Fruit fly (Drosophila melanogaster) whole organism, embryonic: Measurements from ENCODE around the gene Spn88Ea.

Experiments used
- CG10274 ChIP-seq: fragments of 200-800 bp; sonication (Bioruptor generic); optimal IDR thresholded peaks from 3 replicates; lab custom pipeline; 2017; ENCODE audit warnings: missing biosample characterization, mild to moderate bottlenecking, missing genetic modification characterization
- CG11085 ChIP-seq: fragments of 200-800 bp; sonication (Bioruptor generic); IDR thresholded peaks from 2 replicates; pipeline ENCODE4 v1.3.6; 2022; ENCODE audit warnings: missing biosample characterization, missing genetic modification characterization
- CG11560 ChIP-seq: fragments of 200-800 bp; sonication (Bioruptor generic); IDR thresholded peaks from 3 replicates; pipeline ENCODE4 v1.3.6; 2022; ENCODE audit warnings: missing biosample characterization, missing genetic modification characterization
- CG12299 ChIP-seq: fragments of 200-800 bp; sonication (Bioruptor generic); optimal IDR thresholded peaks from 2 replicates; lab custom pipeline; 2018; ENCODE audit warnings: missing biosample characterization, mild to moderate bottlenecking, missing genetic modification characterization
- CG13624 ChIP-seq: fragments of 200-800 bp; sonication (Bioruptor generic); optimal IDR thresholded peaks from 2 replicates; lab custom pipeline; 2016; ENCODE audit warnings: missing biosample characterization, missing genetic modification characterization
- CG16813 ChIP-seq: fragments of 200-800 bp; sonication (Bioruptor generic); IDR thresholded peaks from 3 replicates; pipeline ENCODE4 v1.3.6; 2022; ENCODE audit warnings: missing biosample characterization, missing genetic modification characterization; ENCODE audit not compliant: partially characterized antibody
- CG2116 ChIP-seq: fragments of 200-800 bp; sonication (Bioruptor generic); optimal IDR thresholded peaks from 3 replicates; lab custom pipeline; 2018; ENCODE audit warnings: missing biosample characterization, mild to moderate bottlenecking, missing genetic modification characterization
- CG33213 ChIP-seq: fragments of 200-800 bp; sonication (Bioruptor generic); optimal IDR thresholded peaks from 3 replicates; lab custom pipeline; 2016; ENCODE audit warnings: missing biosample characterization, missing genetic modification characterization
- CG34224 ChIP-seq: fragments of 200-800 bp; sonication (Bioruptor generic); IDR thresholded peaks from 3 replicates; pipeline ENCODE4 v1.3.6; 2022; ENCODE audit warnings: missing biosample characterization, missing genetic modification characterization; ENCODE audit not compliant: partially characterized antibody
- CG43689 ChIP-seq: fragments of 200-800 bp; sonication (Bioruptor generic); IDR thresholded peaks from 2 replicates; pipeline ENCODE4 v1.3.6; 2022; ENCODE audit warnings: missing biosample characterization, missing genetic modification characterization
- CG4424 ChIP-seq: fragments of 200-800 bp; sonication (Bioruptor generic); optimal IDR thresholded peaks from 3 replicates; lab custom pipeline; 2016; ENCODE audit warnings: missing biosample characterization, missing genetic modification characterization
- CG4820 ChIP-seq: fragments of 200-800 bp; sonication (Bioruptor generic); optimal IDR thresholded peaks from 3 replicates; lab custom pipeline; 2016; ENCODE audit warnings: missing biosample characterization, missing genetic modification characterization
- CG6791 ChIP-seq: fragments of 200-800 bp; sonication (Bioruptor generic); IDR thresholded peaks from 3 replicates; pipeline ENCODE4 v1.3.6; 2022; ENCODE audit warnings: missing biosample characterization, missing genetic modification characterization; ENCODE audit not compliant: partially characterized antibody
- CG9609 ChIP-seq: fragments of 200-800 bp; sonication (Bioruptor generic); optimal IDR thresholded peaks from 3 replicates; lab custom pipeline; 2016; ENCODE audit warnings: missing biosample characterization, missing genetic modification characterization
- Doc2 ChIP-seq: fragments of 200-800 bp; sonication (Bioruptor generic); IDR thresholded peaks from 2 replicates; pipeline ENCODE4 v1.3.6; 2022; ENCODE audit warnings: missing biosample characterization, missing genetic modification characterization
- Hmr ChIP-seq: fragments of 200-800 bp; sonication (Bioruptor generic); optimal IDR thresholded peaks from 3 replicates; lab custom pipeline; 2017; ENCODE audit warnings: mild to moderate bottlenecking, missing biosample characterization, missing genetic modification reagents, missing genetic modification characterization
- NFAT ChIP-seq: fragments of 200-800 bp; sonication (Bioruptor generic); IDR thresholded peaks from 2 replicates; pipeline ENCODE4 v1.3.6; 2022; ENCODE audit warnings: missing biosample characterization, missing genetic modification characterization
- Oli ChIP-seq: fragments of 200-800 bp; sonication (Bioruptor generic); optimal IDR thresholded peaks from 2 replicates; lab custom pipeline; 2018; ENCODE audit warnings: missing biosample characterization, mild to moderate bottlenecking, missing genetic modification characterization, moderate library complexity
- Rx ChIP-seq: fragments of 200-800 bp; sonication (Bioruptor generic); IDR thresholded peaks from 2 replicates; pipeline ENCODE4 v1.3.6; 2022; ENCODE audit warnings: missing biosample characterization, missing genetic modification characterization
- Trl ChIP-seq, 3 experiments: fragments of >200 bp in 2 of 3; fragments of 200-800 bp in 1 of 3; sonication (Bioruptor generic) in 1 of 3; optimal IDR thresholded peaks; 2 replicates in 1 of 3; 3 replicates in 2 of 3; lab custom pipeline; 2016 to 2017; ENCODE audit warnings: missing biosample characterization in 1 of 3, missing genetic modification characterization in 1 of 3
- cas ChIP-seq: fragments of 200-800 bp; sonication (Bioruptor generic); IDR thresholded peaks from 2 replicates; pipeline ENCODE4 v1.3.6; 2022; ENCODE audit warnings: missing biosample characterization, missing genetic modification characterization
- caup ChIP-seq: fragments of 200-800 bp; sonication (Bioruptor generic); optimal IDR thresholded peaks from 3 replicates; lab custom pipeline; 2017; ENCODE audit warnings: missing biosample characterization, mild to moderate bottlenecking, missing genetic modification characterization, moderate library complexity; ENCODE audit not compliant: severe bottlenecking
- cg ChIP-seq: fragments of 200-800 bp; sonication (Bioruptor generic); optimal IDR thresholded peaks from 3 replicates; lab custom pipeline; 2019; ENCODE audit warnings: missing biosample characterization, mild to moderate bottlenecking, missing genetic modification characterization, moderate library complexity
- ci ChIP-seq: fragments of 200-800 bp; sonication (Bioruptor generic); IDR thresholded peaks from 3 replicates; pipeline ENCODE4 v1.3.6; 2022; ENCODE audit warnings: missing biosample characterization, missing genetic modification characterization
- da ChIP-seq: fragments of 200-800 bp; sonication (Bioruptor generic); optimal IDR thresholded peaks from 2 replicates; lab custom pipeline; 2016; ENCODE audit warnings: missing biosample characterization, missing genetic modification characterization
- dysf ChIP-seq: fragments of 200-800 bp; sonication (Bioruptor generic); IDR thresholded peaks from 3 replicates; pipeline ENCODE4 v1.3.6; 2022; ENCODE audit warnings: missing biosample characterization, missing genetic modification characterization
- ewg ChIP-seq: fragments of 200-800 bp; sonication (Bioruptor generic); optimal IDR thresholded peaks from 3 replicates; lab custom pipeline; 2017; ENCODE audit warnings: mild to moderate bottlenecking, missing biosample characterization, missing genetic modification reagents, missing genetic modification characterization
- lov ChIP-seq, 2 experiments: fragments of 200-800 bp in 1 of 2; fragments of >200 bp in 1 of 2; sonication (Bioruptor generic) in 1 of 2; IDR thresholded peaks in 1 of 2; optimal IDR thresholded peaks in 1 of 2; 2 replicates in 1 of 2; 3 replicates in 1 of 2; pipeline versions ENCODE4 v1.3.6 to Lab custom; 2017 to 2022; ENCODE audit warnings: missing biosample characterization in 1 of 2, missing genetic modification characterization in 1 of 2
- luna ChIP-seq: fragments of 200-800 bp; sonication (Bioruptor generic); optimal IDR thresholded peaks from 2 replicates; lab custom pipeline; 2016; ENCODE audit warnings: missing biosample characterization, missing genetic modification characterization
- nmo ChIP-seq: fragments of 200-800 bp; sonication (Bioruptor generic); optimal IDR thresholded peaks from 2 replicates; lab custom pipeline; 2018; ENCODE audit warnings: missing biosample characterization, mild to moderate bottlenecking, missing genetic modification characterization, moderate library complexity
- onecut ChIP-seq: fragments of 200-800 bp; sonication (Bioruptor generic); IDR thresholded peaks from 2 replicates; pipeline ENCODE4 v1.3.6; 2022; ENCODE audit warnings: missing biosample characterization, missing genetic modification characterization
- pb ChIP-seq: fragments of 200-800 bp; sonication (Bioruptor generic); optimal IDR thresholded peaks from 3 replicates; lab custom pipeline; 2016; ENCODE audit warnings: missing biosample characterization, missing genetic modification characterization
- pzg ChIP-seq: fragments of 200-800 bp; sonication (Bioruptor generic); optimal IDR thresholded peaks from 3 replicates; lab custom pipeline; 2018; ENCODE audit warnings: missing biosample characterization, mild to moderate bottlenecking, missing genetic modification characterization, moderate library complexity
- sc ChIP-seq, 3 experiments: fragments of >200 bp in 2 of 3; fragments of 200-800 bp in 1 of 3; sonication (Bioruptor generic) in 1 of 3; optimal IDR thresholded peaks; 2 replicates in 2 of 3; 3 replicates in 1 of 3; lab custom pipeline; 2017; ENCODE audit warnings: mild to moderate bottlenecking in 1 of 3, missing biosample characterization in 1 of 3, missing genetic modification characterization in 1 of 3, missing genetic modification reagents in 1 of 3
- tap ChIP-seq: fragments of 200-800 bp; optimal IDR thresholded peaks from 3 replicates; lab custom pipeline; 2019; ENCODE audit warnings: missing biosample characterization, mild to moderate bottlenecking, missing genetic modification characterization, moderate library complexity
- tgo ChIP-seq: fragments of 200-800 bp; sonication (Bioruptor generic); IDR thresholded peaks from 3 replicates; pipeline ENCODE4 v1.3.6; 2022; ENCODE audit warnings: missing biosample characterization, missing genetic modification characterization
- twi ChIP-seq: fragments of 200-800 bp; optimal IDR thresholded peaks from 2 replicates; lab custom pipeline; 2019; ENCODE audit warnings: missing biosample characterization, mild to moderate bottlenecking, missing genetic modification characterization, moderate library complexity
- unc-4 ChIP-seq: fragments of 200-800 bp; sonication (Bioruptor generic); IDR thresholded peaks from 2 replicates; pipeline ENCODE4 v1.3.6; 2022; ENCODE audit warnings: missing biosample characterization, missing genetic modification characterization; ENCODE audit not compliant: partially characterized antibody
- vfl ChIP-seq: fragments of 200-800 bp; sonication (Bioruptor generic); optimal IDR thresholded peaks from 2 replicates; lab custom pipeline; 2016; ENCODE audit warnings: missing biosample characterization, missing genetic modification characterization
- z ChIP-seq: fragments of 200-800 bp; sonication (Bioruptor generic); IDR thresholded peaks from 3 replicates; pipeline ENCODE4 v1.3.6; 2022; ENCODE audit warnings: missing biosample characterization, missing genetic modification characterization

Gene Spn88Ea

dm6 chr3R:15208712-15209499, 2.7 kb upstream of the Spn88Ea start, which contains the start of the genes Spn88Eb and Mau2 (continued):
- TF ChIP-seq CG43689 (no peak), CG9609 (peak; percentile 62), CG33213 (no peak), CG12299 (tag; lab: Kevin White, UChicago) (no peak), CG4820 (peak; percentile 48), CG13624 (GFP tag; lab: Kevin White, UChicago) (peak; percentile 30), onecut (GFP tag; lab: Robert Waterston, UW) (peak; percentile 57), vfl (GFP tag; lab: Kevin White, UChicago) (peak; percentile 45), Hmr (GFP tag; lab: Kevin White, UChicago) (no peak), tap (no peak), CG11085 (GFP tag; lab: Robert Waterston, UW) (peak; percentile 76), CG34224 (GFP tag; lab: Robert Waterston, UW) (peak; percentile 67), CG2116 (GFP tag; lab: Kevin White, UChicago) (peak; percentile 58), da (GFP tag; lab: Kevin White, UChicago) (no peak), dysf (GFP tag; lab: Robert Waterston, UW) (peak; percentile 80), lov (optimal IDR thresholded peaks at IDR 0.05; lab: Kevin White, UChicago) (no peak), lov (GFP tag; IDR thresholded peaks at IDR 0.05; lab: Robert Waterston, UW) (0 out of 3 replicates have a peak, but pooled peaks have one; percentile 18), Trl (optimal IDR thresholded peaks at IDR 0.05; lab: Kevin White, UChicago) (no peak), Trl (GFP tag; optimal IDR thresholded peaks at IDR 0.05; lab: Kevin White, UChicago) (peak; percentile 70), Oli (tag; lab: Kevin White, UChicago) (peak; percentile 37), pzg (GFP tag; lab: Kevin White, UChicago) (peak; percentile 88), NFAT (GFP tag; lab: Robert Waterston, UW) (peak; percentile 90), CG10274 (GFP tag; lab: Kevin White, UChicago) (no peak), luna (GFP tag; lab: Kevin White, UChicago) (no peak), tgo (GFP tag; lab: Robert Waterston, UW) (peak; percentile 59), pb (GFP tag; lab: Kevin White, UChicago) (no peak), Doc2 (no peak), ci (GFP tag; lab: Robert Waterston, UW) (peak; percentile 73), z (GFP tag; lab: Robert Waterston, UW) (no peak), Rx (GFP tag; lab: Robert Waterston, UW) (peak; percentile 67), sc (optimal IDR thresholded peaks at IDR 0.05; lab: Kevin White, UChicago) (no peak), sc (GFP tag; optimal IDR thresholded peaks at IDR 0.05; lab: Kevin White, UChicago) (no peak), unc-4 (GFP tag; lab: Robert Waterston, UW) (peak; percentile 72), nmo (GFP tag; lab: Kevin White, UChicago) (peak; percentile 62), cas (GFP tag; lab: Robert Waterston, UW) (peak; percentile 47; the same call in 1 of the 2 replicates), CG16813 (GFP tag; lab: Robert Waterston, UW) (peak; percentile 69), CG6791 (GFP tag; lab: Robert Waterston, UW) (peak; percentile 76), CG4424 (GFP tag; lab: Kevin White, UChicago) (peak; percentile 70), CG11560 (tag; lab: Robert Waterston, UW) (0 out of 3 replicates have a peak, but pooled peaks have one; percentile 47), cg (no peak), twi (tag; lab: Kevin White, UChicago) (no peak), caup (GFP tag; lab: Kevin White, UChicago) (peak; percentile 67), ewg (GFP tag; lab: Kevin White, UChicago) (peak; percentile 41)
- TF ChIP-seq, all 482 proteins: peak for 298
